Fruit fly (Drosophila melanogaster) Kc167 (cell line): Measurements from ENCODE around the gene CG10324.

Experiments
- Sin3A ChIP-seq: fragments of >200 bp; optimal IDR thresholded peaks from 2 replicates; lab custom pipeline; 2018; ENCODE audit warnings: missing external identifiers
- insv ChIP-seq: fragments of >200 bp; optimal IDR thresholded peaks from 3 replicates; lab custom pipeline; 2018; ENCODE audit warnings: missing external identifiers
- psq ChIP-seq: fragments of >200 bp; optimal IDR thresholded peaks from 2 replicates; lab custom pipeline; 2017; ENCODE audit warnings: missing external identifiers
- ttk ChIP-seq: sonication (Bioruptor generic); optimal IDR thresholded peaks from 2 replicates; lab custom pipeline; 2017; ENCODE audit warnings: missing external identifiers

DNA sequence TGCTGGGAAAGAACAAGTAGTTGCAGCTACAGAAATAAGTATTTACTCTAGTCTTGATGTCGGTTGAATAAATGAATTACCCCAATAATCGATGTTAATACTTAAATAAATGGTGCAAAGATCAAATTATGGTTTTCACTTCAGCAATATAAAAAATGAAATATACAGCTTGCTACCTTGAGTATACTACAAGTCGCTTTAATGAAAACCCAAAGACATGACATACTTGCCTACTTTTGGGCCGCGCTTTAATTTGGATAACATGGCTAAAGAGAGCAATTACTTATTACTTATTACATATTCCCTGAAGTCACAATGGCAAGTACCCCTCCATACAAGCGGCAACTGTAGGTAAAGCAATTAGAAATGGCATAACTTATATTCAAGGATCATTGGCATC lies 35.6 kb downstream of the CG10324 start:
- TF ChIP-seq psq (lab: Kevin White, UChicago): no peak
- TF ChIP-seq insv (lab: Kevin White, UChicago): no peak
- TF ChIP-seq ttk (lab: Kevin White, UChicago): no peak
- TF ChIP-seq Sin3A (lab: Kevin White, UChicago): no peak
